Worm (Caenorhabditis elegans) whole organism, early embryonic: ENCODE results near the gene ZK105.8.

Experiments used
- B0310.2 ChIP-seq: sonication (generic microtip); optimal IDR thresholded peaks from 2 replicates; lab custom pipeline; 2016; ENCODE audit warnings: mild to moderate bottlenecking, missing genetic modification characterization, missing compliant biosample characterization
- F13C5.2 ChIP-seq: sonication (generic microtip); optimal IDR thresholded peaks from 2 replicates; lab custom pipeline; 2017; ENCODE audit warnings: mild to moderate bottlenecking, missing genetic modification characterization, inconsistent platforms, missing compliant biosample characterization
- aly-1 ChIP-seq: sonication (generic microtip); optimal IDR thresholded peaks from 2 replicates; lab custom pipeline; 2016; ENCODE audit warnings: missing genetic modification characterization, missing compliant biosample characterization
- ama-1 ChIP-seq: fragments of 150-350 bp; optimal IDR thresholded peaks from 2 replicates; lab custom pipeline; 2014
- ceh-13 ChIP-seq: fragments of 200-800 bp; sonication (Bioruptor generic); optimal IDR thresholded peaks from 2 replicates; lab custom pipeline; 2018; ENCODE audit warnings: mild to moderate bottlenecking, missing genetic modification characterization, missing compliant biosample characterization
- ceh-36 ChIP-seq: sonication (generic microtip); optimal IDR thresholded peaks from 2 replicates; lab custom pipeline; 2016; ENCODE audit warnings: missing genetic modification characterization, inconsistent platforms, missing compliant biosample characterization
- ets-7 ChIP-seq: sonication (generic microtip); optimal IDR thresholded peaks from 2 replicates; lab custom pipeline; 2016; ENCODE audit warnings: missing genotype, missing genetic modification characterization, missing compliant biosample characterization
- flt-1 ChIP-seq: fragments of 200-800 bp; sonication (Bioruptor generic); IDR thresholded peaks from 2 replicates; pipeline ENCODE4 v1.3.6; 2022; ENCODE audit warnings: missing genetic modification characterization, missing compliant biosample characterization
- hmbx-1 ChIP-seq: sonication (generic microtip); optimal IDR thresholded peaks from 2 replicates; lab custom pipeline; 2016; ENCODE audit warnings: mild to moderate bottlenecking, missing genetic modification characterization, missing compliant biosample characterization
- hmg-4 ChIP-seq: fragments of 200-800 bp; sonication (Bioruptor generic); optimal IDR thresholded peaks from 2 replicates; lab custom pipeline; 2018; ENCODE audit warnings: mild to moderate bottlenecking, missing genetic modification characterization, missing compliant biosample characterization
- hnd-1 ChIP-seq: sonication (generic microtip); optimal IDR thresholded peaks from 2 replicates; lab custom pipeline; 2016; ENCODE audit warnings: missing genetic modification characterization, missing compliant biosample characterization
- pes-1 ChIP-seq: fragments of 200-800 bp; sonication (Bioruptor generic); IDR thresholded peaks from 2 replicates; pipeline ENCODE4 v1.3.6; 2022; ENCODE audit warnings: missing genetic modification reagents, missing genetic modification characterization, missing compliant biosample characterization
- scrt-1 ChIP-seq: fragments of 200-800 bp; sonication (Bioruptor generic); IDR thresholded peaks from 2 replicates; pipeline ENCODE4 v1.3.6; 2022; ENCODE audit warnings: missing genetic modification characterization, missing compliant biosample characterization
- sea-1 ChIP-seq: fragments of 200-800 bp; sonication (Bioruptor generic); conservative IDR thresholded peaks from 2 replicates; pipeline ENCODE4 v1.3.6; 2022; ENCODE audit warnings: missing genetic modification characterization, missing compliant biosample characterization
- tbx-11 ChIP-seq: fragments of 200-800 bp; sonication (Bioruptor generic); IDR thresholded peaks from 2 replicates; pipeline ENCODE4 v1.3.6; 2022; ENCODE audit warnings: missing genetic modification characterization, missing compliant biosample characterization
- tbx-37 ChIP-seq: fragments of 200-800 bp; sonication (Bioruptor generic); conservative IDR thresholded peaks from 2 replicates; pipeline ENCODE4 v1.3.6; 2022; ENCODE audit warnings: missing genetic modification reagents, missing genetic modification characterization, missing compliant biosample characterization
- tra-4 ChIP-seq: sonication (generic microtip); optimal IDR thresholded peaks from 2 replicates; lab custom pipeline; 2017; ENCODE audit warnings: missing genetic modification characterization, missing compliant biosample characterization

The ZK105.8 gene

ce11 chrV:7716034-7716433 is 8.3 kb upstream of the ZK105.8 start, which contains the start of gene ZK105.12:
ZK105.12 (minus strand) TSS chrV:7716134.
- no peak for TF ChIP-seq F13C5.2
- no peak for TF ChIP-seq tra-4
- no peak for TF ChIP-seq aly-1 (tag; lab: Kevin White, UChicago)
- TF ChIP-seq ceh-13 (GFP tag; lab: Kevin White, UChicago) = no peak
- TF ChIP-seq flt-1 (GFP tag; lab: Robert Waterston, UW) = no peak
- no peak for TF ChIP-seq ceh-36 (tag; lab: Kevin White, UChicago)
- no peak for TF ChIP-seq hmg-4 (GFP tag; lab: Kevin White, UChicago)
- no peak for TF ChIP-seq tbx-37 (GFP tag; lab: Robert Waterston, UW)
- TF ChIP-seq ets-7 (tag; lab: Kevin White, UChicago) = no peak
- TF ChIP-seq pes-1 (GFP tag; lab: Robert Waterston, UW) = no peak
- TF ChIP-seq hnd-1 (tag; lab: Kevin White, UChicago) = no peak

ce11 chrV:7717629-7718028 is 6.7 kb upstream of the ZK105.8 start, which contains the start of gene ZK105.5:
ZK105.5 (minus strand) TSS chrV:7717729.
- TF ChIP-seq ceh-36 (tag; lab: Kevin White, UChicago) (no peak), hmbx-1 (no peak), hnd-1 (tag; lab: Kevin White, UChicago) (no peak)

ce11 chrV:7721945-7722344 is 2.3 kb upstream of the ZK105.8 start, which contains the start of gene ZK105.14:
ZK105.14 (minus strand) TSS chrV:7722045.
- TF ChIP-seq ets-7 (tag; lab: Kevin White, UChicago) (no peak), F13C5.2 (no peak), B0310.2 (tag; lab: Kevin White, UChicago) (no peak), scrt-1 (GFP tag; lab: Robert Waterston, UW) (no peak), sea-1 (GFP tag; lab: Robert Waterston, UW) (no peak), tra-4 (no peak), tbx-11 (no peak)

ce11 chrV:7726202-7726601 is 1.9 kb downstream of the ZK105.8 start:
- TF ChIP-seq ceh-36 (tag; lab: Kevin White, UChicago) = no peak
- TF ChIP-seq ets-7 (tag; lab: Kevin White, UChicago) = no peak
- TF ChIP-seq F13C5.2 = no peak
- TF ChIP-seq hmg-4 (GFP tag; lab: Kevin White, UChicago) = no peak
- no peak for TF ChIP-seq aly-1 (tag; lab: Kevin White, UChicago)
- no peak for TF ChIP-seq tbx-37 (GFP tag; lab: Robert Waterston, UW)
- no peak for TF ChIP-seq scrt-1 (GFP tag; lab: Robert Waterston, UW)
- no peak for TF ChIP-seq tbx-11
- TF ChIP-seq sea-1 (GFP tag; lab: Robert Waterston, UW) = no peak
- TF ChIP-seq flt-1 (GFP tag; lab: Robert Waterston, UW) = no peak
- TF ChIP-seq B0310.2 (tag; lab: Kevin White, UChicago) = no peak
- TF ChIP-seq ceh-13 (GFP tag; lab: Kevin White, UChicago) = no peak
- TF ChIP-seq hmbx-1 = no peak
- no peak for TF ChIP-seq tra-4
- no peak for TF ChIP-seq ama-1 (lab: Kevin White, UChicago)
- no peak for TF ChIP-seq hnd-1 (tag; lab: Kevin White, UChicago)

ce11 chrV:7726927-7727326 is 2.6 kb downstream of the ZK105.8 start:
- TF ChIP-seq ceh-13 (GFP tag; lab: Kevin White, UChicago) (no peak), ceh-36 (tag; lab: Kevin White, UChicago) (no peak), B0310.2 (tag; lab: Kevin White, UChicago) (no peak)

- TF ChIP-seq B0310.2 (tag; lab: Kevin White, UChicago) (no peak), flt-1 (GFP tag; lab: Robert Waterston, UW) (no peak), scrt-1 (GFP tag; lab: Robert Waterston, UW) (no peak), tbx-37 (GFP tag; lab: Robert Waterston, UW) (no peak), ets-7 (tag; lab: Kevin White, UChicago) (no peak), sea-1 (GFP tag; lab: Robert Waterston, UW) (no peak), ceh-36 (tag; lab: Kevin White, UChicago) (no peak), ceh-13 (GFP tag; lab: Kevin White, UChicago) (no peak)
Observed at ce11 chrV:7728003-7728678, 3.8 kb downstream of the ZK105.8 start.

ce11 chrV:7728679-7729027 is 4.4 kb downstream of the ZK105.8 start, which contains the start of gene Y97E10C.1:
Y97E10C.1 (plus strand) TSS chrV:7728879.
- TF ChIP-seq pes-1 (GFP tag; lab: Robert Waterston, UW) (no peak), hmbx-1 (no peak), tra-4 (no peak), aly-1 (tag; lab: Kevin White, UChicago) (no peak), hmg-4 (GFP tag; lab: Kevin White, UChicago) (no peak)

ce11 chrV:7730488-7730887 is 6.2 kb downstream of the ZK105.8 start:
- TF ChIP-seq pes-1 (GFP tag; lab: Robert Waterston, UW) (peak; percentile 37; the same call in 1 of the 2 replicates), flt-1 (GFP tag; lab: Robert Waterston, UW) (no peak), hmbx-1 (no peak), ceh-13 (GFP tag; lab: Kevin White, UChicago) (no peak), hnd-1 (tag; lab: Kevin White, UChicago) (no peak), ceh-36 (tag; lab: Kevin White, UChicago) (peak; percentile 25), tbx-37 (GFP tag; lab: Robert Waterston, UW) (0 out of 2 replicates have a peak, but pooled peaks have one; percentile 18), F13C5.2 (no peak), ama-1 (lab: Kevin White, UChicago) (no peak), hmg-4 (GFP tag; lab: Kevin White, UChicago) (no peak), tra-4 (no peak), scrt-1 (GFP tag; lab: Robert Waterston, UW) (no peak), B0310.2 (tag; lab: Kevin White, UChicago) (peak; percentile 8), ets-7 (tag; lab: Kevin White, UChicago) (no peak), sea-1 (GFP tag; lab: Robert Waterston, UW) (no peak), tbx-11 (no peak), aly-1 (tag; lab: Kevin White, UChicago) (no peak)
